Worm (Caenorhabditis elegans): ENCODE data around the gene vav-1.
A peak's percentile ranks its signal among the peaks of the same experiment; 100 is the strongest.

Gene vav-1

ce11 chrX:9230322-9230721, 1.6 kb downstream of the vav-1 start:
- TF ChIP-seq aha-1 (tag) (peak; percentile 93), F49E8.2 (tag; optimal IDR thresholded peaks at IDR 0.05; ENCODE audit: borderline replicate concordance) (no peak)

- peak; percentile 3 for TF ChIP-seq mxl-3 (GFP tag; optimal IDR thresholded peaks at IDR 0.05)
- peak; percentile 11 for TF ChIP-seq hlh-11 (tag; optimal IDR thresholded peaks at IDR 0.05)
- peak in 1 of 2 experiments; percentile 9 for TF ChIP-seq mdl-1 (tag; optimal IDR thresholded peaks at IDR 0.05)
- TF ChIP-seq ztf-7 (tag; optimal IDR thresholded peaks at IDR 0.05), result no peak
- peak in 1 of 2 experiments; percentile 87 for TF ChIP-seq unc-62 (GFP tag; optimal IDR thresholded peaks at IDR 0.05 in 1 of 2)
- no peak for TF ChIP-seq unc-62 (tag; optimal IDR thresholded peaks at IDR 0.05)
These were observed 3.5 kb downstream of the vav-1 start for ce11 chrX:9228441-9228840.

- TF ChIP-seq nhr-28 (tag; optimal IDR thresholded peaks at IDR 0.05) (peak; percentile 27), egl-27 (tag; optimal IDR thresholded peaks at IDR 0.05) (no peak), ztf-11 (tag; optimal IDR thresholded peaks at IDR 0.05) (no peak)
These were observed 5.0 kb downstream of the vav-1 start for ce11 chrX:9226904-9227303.

- TF ChIP-seq ceh-20 (GFP tag; IDR thresholded peaks at IDR 0.05) (no peak), nhr-6 (tag; optimal IDR thresholded peaks at IDR 0.05) (peak; percentile 77), daf-12 (tag; optimal IDR thresholded peaks at IDR 0.05) (no peak), mdl-1 (tag; optimal IDR thresholded peaks at IDR 0.05) (peak in 1 of 2 experiments; percentile 61), unc-39 (tag; optimal IDR thresholded peaks at IDR 0.05) (no peak), mxl-3 (GFP tag; optimal IDR thresholded peaks at IDR 0.05) (peak; percentile 95), nhr-48 (tag; optimal IDR thresholded peaks at IDR 0.05) (peak; percentile 3), dmd-6 (GFP tag; IDR thresholded peaks at IDR 0.05) (peak; percentile 56), dmd-9 (GFP tag; IDR thresholded peaks at IDR 0.05) (no peak), arid-1 (GFP tag; conservative IDR thresholded peaks at IDR 0.05) (0 out of 2 replicates have a peak, but pooled peaks have one; percentile 41), daf-16 (GFP tag; optimal IDR thresholded peaks at IDR 0.05) (no peak), daf-16 (tag; optimal IDR thresholded peaks at IDR 0.05) (peak; percentile 44), pqm-1 (tag; optimal IDR thresholded peaks at IDR 0.05) (peak; percentile 17), nhr-25 (tag; optimal IDR thresholded peaks at IDR 0.05; ENCODE audit: borderline replicate concordance, insufficient read depth) (peak; percentile 38), lim-7 (GFP tag; IDR thresholded peaks at IDR 0.05) (no peak), R02D3.7 (tag; optimal IDR thresholded peaks at IDR 0.05) (no peak), dve-1 (tag; optimal IDR thresholded peaks at IDR 0.05; ENCODE audit: insufficient read depth) (peak; percentile 63), ztf-7 (tag; optimal IDR thresholded peaks at IDR 0.05) (peak; percentile 16), F44E2.7 (GFP tag; IDR thresholded peaks at IDR 0.05) (no peak), ceh-44 (GFP tag; IDR thresholded peaks at IDR 0.05) (no peak), set-16 (GFP tag; IDR thresholded peaks at IDR 0.05) (peak; percentile 63; the same call in 1 of the 2 replicates), spr-1 (tag; optimal IDR thresholded peaks at IDR 0.05) (no peak), Y75B8A.6 (GFP tag; IDR thresholded peaks at IDR 0.05) (no peak), hlh-30 (tag; optimal IDR thresholded peaks at IDR 0.05; ENCODE audit: insufficient read depth) (peak; percentile 53), unc-62 (GFP tag; optimal IDR thresholded peaks at IDR 0.05 in 1 of 2) (peak in 1 of 2 experiments; percentile 82), unc-62 (tag; optimal IDR thresholded peaks at IDR 0.05) (no peak), nhr-28 (tag; optimal IDR thresholded peaks at IDR 0.05) (peak; percentile 63), mep-1 (tag; optimal IDR thresholded peaks at IDR 0.05) (peak; percentile 64), T20F7.1 (GFP tag; optimal IDR thresholded peaks at IDR 0.05) (no peak), nhr-41 (GFP tag; IDR thresholded peaks at IDR 0.05) (no peak), madf-9 (GFP tag; conservative IDR thresholded peaks at IDR 0.05) (0 out of 2 replicates have a peak, but pooled peaks have one; percentile 38), lir-3 (tag; optimal IDR thresholded peaks at IDR 0.05) (no peak), zfp-2 (tag; optimal IDR thresholded peaks at IDR 0.05) (no peak), hmg-1.1 (GFP tag; IDR thresholded peaks at IDR 0.05) (peak; percentile 37; the same call in 1 of the 2 replicates), nhr-10 (tag; optimal IDR thresholded peaks at IDR 0.05) (no peak), fos-1 (tag; optimal IDR thresholded peaks at IDR 0.05) (no peak), nhr-11 (tag; optimal IDR thresholded peaks at IDR 0.05) (no peak), nhr-77 (tag; optimal IDR thresholded peaks at IDR 0.05) (no peak), tra-1 (GFP tag; IDR thresholded peaks at IDR 0.05) (peak; percentile 34; the same call in 1 of the 2 replicates), hlh-11 (tag; optimal IDR thresholded peaks at IDR 0.05) (peak; percentile 71), skn-1 (tag; optimal IDR thresholded peaks at IDR 0.05) (no peak)
These were observed 6.7 kb downstream of the vav-1 start for ce11 chrX:9225273-9225672.
